Fruit fly (Drosophila melanogaster) whole organism, embryonic: ENCODE data around the gene Mgat3.

Source experiments
- Aef1 ChIP-seq: fragments of 200-800 bp; sonication (Bioruptor generic); IDR thresholded peaks from 3 replicates; pipeline ENCODE4 v1.3.6; 2022; ENCODE audit warnings: missing biosample characterization, missing genetic modification characterization
- Atf3 ChIP-seq: fragments of 200-800 bp; sonication (Bioruptor generic); optimal IDR thresholded peaks from 3 replicates; lab custom pipeline; 2016; ENCODE audit warnings: missing biosample characterization, missing genetic modification characterization
- CG10959 ChIP-seq: fragments of 200-800 bp; sonication (Bioruptor generic); IDR thresholded peaks from 2 replicates; pipeline ENCODE4 v1.3.6; 2022; ENCODE audit warnings: missing biosample characterization, missing genetic modification characterization
- CG11247 ChIP-seq: fragments of 200-800 bp; sonication (Bioruptor generic); IDR thresholded peaks from 2 replicates; pipeline ENCODE4 v1.3.6; 2022; ENCODE audit warnings: missing biosample characterization, missing genetic modification characterization
- CG12104 ChIP-seq: fragments of 200-800 bp; sonication (Bioruptor generic); optimal IDR thresholded peaks from 3 replicates; lab custom pipeline; 2016; ENCODE audit warnings: missing biosample characterization, missing genetic modification characterization
- CG12155 ChIP-seq: fragments of 200-800 bp; sonication (Bioruptor generic); optimal IDR thresholded peaks from 3 replicates; lab custom pipeline; 2016; ENCODE audit warnings: missing biosample characterization, missing genetic modification characterization
- CG12236 ChIP-seq: fragments of 200-800 bp; sonication (Bioruptor generic); optimal IDR thresholded peaks from 2 replicates; lab custom pipeline; 2016; ENCODE audit warnings: missing biosample characterization, missing genetic modification characterization
- CG13894 ChIP-seq: fragments of 200-800 bp; sonication (Bioruptor generic); optimal IDR thresholded peaks from 3 replicates; lab custom pipeline; 2018; ENCODE audit warnings: missing biosample characterization, mild to moderate bottlenecking, missing genetic modification characterization, moderate library complexity
- CG1529 ChIP-seq: fragments of 200-800 bp; sonication (Bioruptor generic); optimal IDR thresholded peaks from 3 replicates; lab custom pipeline; 2018; ENCODE audit warnings: missing biosample characterization, missing genetic modification characterization
- CG15696 ChIP-seq: fragments of 200-800 bp; sonication (Bioruptor generic); optimal IDR thresholded peaks from 2 replicates; lab custom pipeline; 2019; ENCODE audit warnings: missing biosample characterization, mild to moderate bottlenecking, missing genetic modification characterization, moderate library complexity
- CG1832 ChIP-seq: fragments of 200-800 bp; sonication (Bioruptor generic); optimal IDR thresholded peaks from 2 replicates; lab custom pipeline; 2017; ENCODE audit warnings: missing biosample characterization, mild to moderate bottlenecking, missing genetic modification characterization, inconsistent platforms
- CG2678 ChIP-seq: fragments of 200-800 bp; sonication (Bioruptor generic); optimal IDR thresholded peaks from 3 replicates; lab custom pipeline; 2019; ENCODE audit warnings: missing biosample characterization, mild to moderate bottlenecking, missing genetic modification characterization, moderate library complexity
- CG31388 ChIP-seq: fragments of 200-800 bp; sonication (Bioruptor generic); optimal IDR thresholded peaks from 2 replicates; lab custom pipeline; 2016; ENCODE audit warnings: missing biosample characterization, missing genetic modification characterization
- CG32532 ChIP-seq: fragments of 200-800 bp; sonication (Bioruptor generic); IDR thresholded peaks from 2 replicates; pipeline ENCODE4 v1.3.6; 2022; ENCODE audit warnings: missing biosample characterization, missing genetic modification characterization
- CG4328 ChIP-seq: fragments of 200-800 bp; sonication (Bioruptor generic); optimal IDR thresholded peaks from 3 replicates; lab custom pipeline; 2017; ENCODE audit warnings: missing biosample characterization, missing genetic modification reagents, missing genetic modification characterization
- CG4360 ChIP-seq: fragments of 200-800 bp; sonication (Bioruptor generic); IDR thresholded peaks from 2 replicates; pipeline ENCODE4 v1.3.6; 2022; ENCODE audit warnings: missing biosample characterization, missing genetic modification characterization
- CG4617 ChIP-seq: fragments of 200-800 bp; sonication (Bioruptor generic); optimal IDR thresholded peaks from 3 replicates; lab custom pipeline; 2016; ENCODE audit warnings: missing biosample characterization, missing genetic modification characterization, borderline replicate concordance
- CG8089 ChIP-seq: fragments of 200-800 bp; sonication (Bioruptor generic); optimal IDR thresholded peaks from 3 replicates; lab custom pipeline; 2016; ENCODE audit warnings: missing biosample characterization, missing genetic modification characterization
- CG8388 ChIP-seq: fragments of 200-800 bp; sonication (Bioruptor generic); optimal IDR thresholded peaks from 2 replicates; lab custom pipeline; 2019; ENCODE audit warnings: missing biosample characterization, mild to moderate bottlenecking, missing genetic modification characterization, moderate library complexity
- Dbx ChIP-seq: fragments of 200-800 bp; sonication (Bioruptor generic); IDR thresholded peaks from 3 replicates; pipeline ENCODE4 v1.3.6; 2022; ENCODE audit warnings: missing biosample characterization, missing genetic modification characterization
- E2f1 ChIP-seq: fragments of 200-800 bp; sonication (Bioruptor generic); IDR thresholded peaks from 2 replicates; pipeline ENCODE4 v1.3.6; 2022; ENCODE audit warnings: missing biosample characterization, missing genetic modification characterization
- Eip74EF ChIP-seq, 2 experiments: fragments of 200-800 bp in 1 of 2; fragments of >200 bp in 1 of 2; sonication (Bioruptor generic) in 1 of 2; optimal IDR thresholded peaks; 2 replicates each; lab custom pipeline; 2017 to 2019; ENCODE audit warnings: missing biosample characterization in 2 of 2, missing genetic modification characterization in 2 of 2, mild to moderate bottlenecking in 1 of 2, moderate library complexity in 1 of 2
- Ets65A ChIP-seq: fragments of 200-800 bp; sonication (Bioruptor generic); peaks from one replicate; lab custom pipeline; 2016; ENCODE audit warnings: missing biosample characterization, missing genetic modification characterization
- Fer3 ChIP-seq: fragments of 200-800 bp; sonication (Bioruptor generic); optimal IDR thresholded peaks from 2 replicates; lab custom pipeline; 2018; ENCODE audit warnings: missing biosample characterization, mild to moderate bottlenecking, missing genetic modification characterization, moderate library complexity
- Gsc ChIP-seq: fragments of 200-800 bp; sonication (Bioruptor generic); IDR thresholded peaks from 2 replicates; pipeline ENCODE4 v1.3.6; 2022; ENCODE audit warnings: missing biosample characterization, missing genetic modification characterization
- Hand ChIP-seq: fragments of 200-800 bp; sonication (Bioruptor generic); optimal IDR thresholded peaks from 2 replicates; lab custom pipeline; 2017; ENCODE audit warnings: mild to moderate bottlenecking, missing biosample characterization, missing genetic modification reagents, missing genetic modification characterization
- Hsf ChIP-seq: fragments of 200-800 bp; sonication (Bioruptor generic); optimal IDR thresholded peaks from 3 replicates; lab custom pipeline; 2016; ENCODE audit warnings: missing biosample characterization, missing genetic modification characterization
- Med ChIP-seq: fragments of 200-800 bp; sonication (Bioruptor generic); peaks from one replicate; lab custom pipeline; 2016; ENCODE audit warnings: missing biosample characterization, missing genetic modification characterization, mild to moderate bottlenecking, inconsistent platforms, moderate library complexity
- Nf-YB ChIP-seq: fragments of 200-800 bp; sonication (Bioruptor generic); optimal IDR thresholded peaks from 3 replicates; lab custom pipeline; 2019; ENCODE audit warnings: missing biosample characterization, mild to moderate bottlenecking, missing genetic modification characterization, moderate library complexity
- NfI ChIP-seq: fragments of 200-800 bp; sonication (Bioruptor generic); optimal IDR thresholded peaks from 3 replicates; lab custom pipeline; 2018; ENCODE audit warnings: missing biosample characterization, mild to moderate bottlenecking, missing genetic modification characterization, moderate library complexity
- Oaz ChIP-seq: fragments of 200-800 bp; sonication (Bioruptor generic); IDR thresholded peaks from 2 replicates; pipeline ENCODE4 v1.3.6; 2022; ENCODE audit warnings: missing biosample characterization, missing genetic modification characterization
- Scr ChIP-seq: fragments of 200-800 bp; sonication (Bioruptor generic); IDR thresholded peaks from 2 replicates; pipeline ENCODE4 v1.3.6; 2022; ENCODE audit warnings: missing biosample characterization, missing genetic modification characterization; ENCODE audit not compliant: partially characterized antibody
- Spps ChIP-seq: fragments of 200-800 bp; sonication (Bioruptor generic); optimal IDR thresholded peaks from 2 replicates; lab custom pipeline; 2018; ENCODE audit warnings: missing biosample characterization, mild to moderate bottlenecking, missing genetic modification characterization
- Xbp1 ChIP-seq: fragments of 200-800 bp; sonication (Bioruptor generic); optimal IDR thresholded peaks from 3 replicates; lab custom pipeline; 2016; ENCODE audit warnings: missing biosample characterization, mild to moderate bottlenecking, missing genetic modification characterization
- ase ChIP-seq: fragments of 200-800 bp; sonication (Bioruptor generic); IDR thresholded peaks from 3 replicates; pipeline ENCODE4 v1.3.6; 2022; ENCODE audit warnings: missing biosample characterization, missing genetic modification characterization
- caup ChIP-seq: fragments of 200-800 bp; sonication (Bioruptor generic); optimal IDR thresholded peaks from 3 replicates; lab custom pipeline; 2017; ENCODE audit warnings: missing biosample characterization, mild to moderate bottlenecking, missing genetic modification characterization, moderate library complexity; ENCODE audit not compliant: severe bottlenecking
- crp ChIP-seq, 2 experiments: fragments of 200-800 bp; sonication (Bioruptor generic); optimal IDR thresholded peaks; 2 replicates in 1 of 2; 3 replicates in 1 of 2; lab custom pipeline; 2017; ENCODE audit warnings: missing biosample characterization in 2 of 2, missing genetic modification characterization in 2 of 2, mild to moderate bottlenecking in 1 of 2, moderate library complexity in 1 of 2
- da ChIP-seq: fragments of 200-800 bp; sonication (Bioruptor generic); optimal IDR thresholded peaks from 2 replicates; lab custom pipeline; 2016; ENCODE audit warnings: missing biosample characterization, missing genetic modification characterization
- danr ChIP-seq: fragments of 200-800 bp; sonication (Bioruptor generic); IDR thresholded peaks from 2 replicates; pipeline ENCODE4 v1.3.6; 2022; ENCODE audit warnings: missing biosample characterization, missing genetic modification characterization
- grau ChIP-seq: fragments of 200-800 bp; optimal IDR thresholded peaks from 3 replicates; lab custom pipeline; 2019; ENCODE audit warnings: missing biosample characterization, mild to moderate bottlenecking, missing genetic modification characterization, moderate library complexity
- mld ChIP-seq: fragments of 200-800 bp; sonication (Bioruptor generic); IDR thresholded peaks from 3 replicates; pipeline ENCODE4 v1.3.6; 2022; ENCODE audit warnings: missing biosample characterization, missing genetic modification characterization; ENCODE audit not compliant: partially characterized antibody
- pita ChIP-seq: fragments of 200-800 bp; sonication (Bioruptor generic); optimal IDR thresholded peaks from 2 replicates; lab custom pipeline; 2017; ENCODE audit warnings: missing biosample characterization, mild to moderate bottlenecking, missing genetic modification characterization
- row ChIP-seq: fragments of 200-800 bp; sonication (Bioruptor generic); IDR thresholded peaks from 3 replicates; pipeline ENCODE4 v1.3.6; 2022; ENCODE audit warnings: missing biosample characterization, missing genetic modification characterization
- run ChIP-seq: fragments of 200-800 bp; sonication (Bioruptor generic); optimal IDR thresholded peaks from 3 replicates; lab custom pipeline; 2018; ENCODE audit warnings: missing biosample characterization, mild to moderate bottlenecking, missing genetic modification characterization
- so ChIP-seq: fragments of 200-800 bp; sonication (Bioruptor generic); IDR thresholded peaks from 3 replicates; pipeline ENCODE4 v1.3.6; 2022; ENCODE audit warnings: missing biosample characterization, missing genetic modification characterization
- stwl ChIP-seq: fragments of 200-800 bp; sonication (Bioruptor generic); optimal IDR thresholded peaks from 3 replicates; lab custom pipeline; 2018; ENCODE audit warnings: missing biosample characterization, mild to moderate bottlenecking, missing genetic modification characterization, moderate library complexity
- vvl ChIP-seq: fragments of 200-800 bp; sonication (Bioruptor generic); IDR thresholded peaks from 2 replicates; pipeline ENCODE4 v1.3.6; 2022; ENCODE audit warnings: missing biosample characterization, missing genetic modification characterization

The Mgat3 gene

dm6 chr2L:13202960-13203436 lies 20.6 kb upstream of the Mgat3 start, which contains the start of gene CG16972 (continued):
- TF ChIP-seq grau (tag; lab: Kevin White, UChicago), result no peak
- TF ChIP-seq CG4617 (GFP tag; lab: Kevin White, UChicago), result peak; percentile 71
- TF ChIP-seq Aef1 (GFP tag; lab: Robert Waterston, UW), result no peak
- no peak for TF ChIP-seq CG8388 (GFP tag; lab: Kevin White, UChicago)
- TF ChIP-seq mld (GFP tag; lab: Robert Waterston, UW), result 0 out of 3 replicates have a peak, but pooled peaks have one; percentile 29
- no peak for TF ChIP-seq vvl

dm6 chr2L:13195822-13196221 lies 13.4 kb upstream of the Mgat3 start:
- TF ChIP-seq Oaz (GFP tag; lab: Robert Waterston, UW) (no peak), Med (peak; percentile 65), Scr (no peak), CG15696 (tag; lab: Kevin White, UChicago) (no peak), Ets65A (GFP tag; lab: Kevin White, UChicago) (peak; percentile 93), Dbx (GFP tag; lab: Robert Waterston, UW) (0 out of 3 replicates have a peak, but pooled peaks have one; percentile 13), CG1529 (no peak), CG8089 (GFP tag; lab: Kevin White, UChicago) (no peak)

- TF ChIP-seq ase (GFP tag; lab: Robert Waterston, UW), result peak; percentile 48; the same call in 2 of the 3 replicates
- TF ChIP-seq Hsf, result peak; percentile 63
- no peak for TF ChIP-seq CG12236 (GFP tag; lab: Kevin White, UChicago)
- TF ChIP-seq CG31388 (GFP tag; lab: Kevin White, UChicago), result peak; percentile 33
- TF ChIP-seq danr (GFP tag; lab: Robert Waterston, UW), result peak; percentile 21; the same call in 1 of the 2 replicates
- TF ChIP-seq Xbp1 (GFP tag; lab: Kevin White, UChicago), result peak; percentile 85
- TF ChIP-seq Nf-YB (GFP tag; lab: Kevin White, UChicago), result peak; percentile 40
- peak; percentile 71 for TF ChIP-seq row (GFP tag; lab: Robert Waterston, UW)
- peak; percentile 88 for TF ChIP-seq stwl (tag; lab: Kevin White, UChicago)
- no peak for TF ChIP-seq run (tag; lab: Kevin White, UChicago)
- peak; percentile 26; the same call in 1 of the 2 replicates for TF ChIP-seq CG10959 (GFP tag; lab: Robert Waterston, UW)
- no peak for TF ChIP-seq CG4328 (GFP tag; lab: Kevin White, UChicago)
- TF ChIP-seq E2f1 (GFP tag; lab: Robert Waterston, UW), result peak; percentile 64
- TF ChIP-seq pita (GFP tag; lab: Kevin White, UChicago), result no peak
- no peak for TF ChIP-seq Fer3 (tag; lab: Kevin White, UChicago)
- no peak for TF ChIP-seq Atf3 (GFP tag; lab: Kevin White, UChicago)
- no peak for TF ChIP-seq Hand (GFP tag; lab: Kevin White, UChicago)
- peak; percentile 84 for TF ChIP-seq CG12155
- TF ChIP-seq Eip74EF (GFP tag; optimal IDR thresholded peaks at IDR 0.05; lab: Kevin White, UChicago), result no peak
- peak; percentile 31; the same call in 1 of the 3 replicates for TF ChIP-seq so (GFP tag; lab: Robert Waterston, UW)
- no peak for TF ChIP-seq NfI
- peak in 1 of 2 experiments; percentile 73 for TF ChIP-seq crp (GFP tag; optimal IDR thresholded peaks at IDR 0.05; lab: Kevin White, UChicago)
- 0 out of 2 replicates have a peak, but pooled peaks have one; percentile 11 for TF ChIP-seq Oaz (GFP tag; lab: Robert Waterston, UW)
- no peak for TF ChIP-seq CG13894 (tag; lab: Kevin White, UChicago)
- peak; percentile 60 for TF ChIP-seq CG12104
- no peak for TF ChIP-seq CG2678
- no peak for TF ChIP-seq da (GFP tag; lab: Kevin White, UChicago)
- TF ChIP-seq CG11247, result peak; percentile 47; the same call in 1 of the 2 replicates
- TF ChIP-seq CG4360, result no peak
- no peak for TF ChIP-seq CG1832 (GFP tag; lab: Kevin White, UChicago)
- no peak for TF ChIP-seq Gsc (GFP tag; lab: Robert Waterston, UW)
- TF ChIP-seq caup (GFP tag; lab: Kevin White, UChicago), result peak; percentile 64
- peak; percentile 71 for TF ChIP-seq CG32532 (GFP tag; lab: Robert Waterston, UW)
- TF ChIP-seq Spps (tag; lab: Kevin White, UChicago), result peak; percentile 50
These were observed 9.5 kb upstream of the Mgat3 start, which contains the start of the genes CG16974 and Edem2 for dm6 chr2L:13191894-13192293. Gene CG16974 (minus strand): TSS chr2L:13191979. Gene Edem2 (plus strand): TSS chr2L:13192201.
